Fruit fly (Drosophila melanogaster) whole organism, prepupa: ENCODE results near the gene Cbl.

ENCODE experiments used
- Blimp-1 ChIP-seq: fragments of 200-800 bp; sonication (Bioruptor generic); optimal IDR thresholded peaks from 3 replicates; lab custom pipeline; 2017; ENCODE audit warnings: missing biosample characterization, missing genetic modification characterization, mild to moderate bottlenecking, moderate library complexity, missing genetic modification reagents
- CG10631 ChIP-seq: fragments of 200-800 bp; sonication (Bioruptor generic); optimal IDR thresholded peaks from 2 replicates; lab custom pipeline; 2016; ENCODE audit warnings: missing biosample characterization, missing genetic modification characterization
- CG10669 ChIP-seq: fragments of 200-800 bp; sonication (Bioruptor generic); optimal IDR thresholded peaks from 3 replicates; lab custom pipeline; 2018; ENCODE audit warnings: missing biosample characterization, mild to moderate bottlenecking, missing genetic modification characterization, moderate library complexity
- CG15336 ChIP-seq: fragments of 200-800 bp; sonication (Bioruptor generic); IDR thresholded peaks from 2 replicates; pipeline ENCODE4 v1.3.6; 2022; ENCODE audit warnings: missing biosample characterization, missing genetic modification characterization
- CG1621 ChIP-seq: fragments of 200-800 bp; sonication (Bioruptor generic); optimal IDR thresholded peaks from 3 replicates; lab custom pipeline; 2018; ENCODE audit warnings: missing biosample characterization, mild to moderate bottlenecking, missing genetic modification characterization
- CG31627 ChIP-seq: fragments of 200-800 bp; sonication (Bioruptor generic); optimal IDR thresholded peaks from 3 replicates; lab custom pipeline; 2016; ENCODE audit warnings: missing biosample characterization, missing genetic modification characterization
- CG34406 ChIP-seq: fragments of 200-800 bp; sonication (Bioruptor generic); optimal IDR thresholded peaks from 3 replicates; lab custom pipeline; 2016; ENCODE audit warnings: missing biosample characterization, missing genetic modification characterization
- CG3919 ChIP-seq: fragments of 200-800 bp; sonication (Bioruptor generic); optimal IDR thresholded peaks from 3 replicates; lab custom pipeline; 2016; ENCODE audit warnings: missing biosample characterization, missing genetic modification characterization
- CG4318 ChIP-seq: fragments of 200-800 bp; sonication (Bioruptor generic); optimal IDR thresholded peaks from 3 replicates; lab custom pipeline; 2017; ENCODE audit warnings: missing biosample characterization, mild to moderate bottlenecking, missing genetic modification characterization
- CG6276 ChIP-seq: fragments of 200-800 bp; sonication (Bioruptor generic); optimal IDR thresholded peaks from 2 replicates; lab custom pipeline; 2017; ENCODE audit warnings: missing biosample characterization, mild to moderate bottlenecking, missing genetic modification characterization
- CG7368 ChIP-seq: fragments of 200-800 bp; sonication (Bioruptor generic); optimal IDR thresholded peaks from 3 replicates; lab custom pipeline; 2016; ENCODE audit warnings: missing biosample characterization, missing genetic modification characterization
- CG8119 ChIP-seq: fragments of 200-800 bp; sonication (Bioruptor generic); IDR thresholded peaks from 3 replicates; pipeline ENCODE4 v1.3.6; 2022; ENCODE audit warnings: missing biosample characterization, missing genetic modification characterization
- CG8319 ChIP-seq: fragments of 200-800 bp; sonication (Bioruptor generic); optimal IDR thresholded peaks from 3 replicates; lab custom pipeline; 2016; ENCODE audit warnings: missing biosample characterization, missing genetic modification characterization
- CG8632 ChIP-seq: fragments of 200-800 bp; sonication (Bioruptor generic); optimal IDR thresholded peaks from 3 replicates; lab custom pipeline; 2016; ENCODE audit warnings: missing biosample characterization, missing genetic modification characterization
- CG9139 ChIP-seq: fragments of 200-800 bp; sonication (Bioruptor generic); optimal IDR thresholded peaks from 3 replicates; lab custom pipeline; 2017; ENCODE audit warnings: missing biosample characterization, mild to moderate bottlenecking, missing genetic modification characterization
- Eip75B ChIP-seq: fragments of 200-800 bp; sonication (Bioruptor generic); optimal IDR thresholded peaks from 3 replicates; lab custom pipeline; 2016; ENCODE audit warnings: missing biosample characterization, missing genetic modification characterization
- Eip78C ChIP-seq: fragments of 200-800 bp; sonication (Bioruptor generic); peaks from one replicate; lab custom pipeline; 2016; ENCODE audit warnings: missing biosample characterization, missing genetic modification characterization
- Eip93F ChIP-seq: fragments of 200-800 bp; sonication (Bioruptor generic); optimal IDR thresholded peaks from 2 replicates; lab custom pipeline; 2016; ENCODE audit warnings: missing biosample characterization, mild to moderate bottlenecking, missing genetic modification characterization
- Gug ChIP-seq: fragments of 200-800 bp; sonication (Bioruptor generic); IDR thresholded peaks from 2 replicates; pipeline ENCODE4 v1.3.6; 2022; ENCODE audit warnings: missing biosample characterization, missing genetic modification characterization
- Hr38 ChIP-seq: sonication (Bioruptor generic); optimal IDR thresholded peaks from 2 replicates; lab custom pipeline; 2016; ENCODE audit warnings: missing biosample characterization, missing genetic modification characterization
- Hr39 ChIP-seq: fragments of 200-800 bp; sonication (Bioruptor generic); optimal IDR thresholded peaks from 2 replicates; lab custom pipeline; 2016; ENCODE audit warnings: missing biosample characterization, missing genetic modification characterization
- Smox ChIP-seq: fragments of 200-800 bp; sonication (Bioruptor generic); optimal IDR thresholded peaks from 3 replicates; lab custom pipeline; 2016; ENCODE audit warnings: missing biosample characterization, missing genetic modification characterization
- Sox102F ChIP-seq: fragments of 200-800 bp; sonication (Bioruptor generic); optimal IDR thresholded peaks from 2 replicates; lab custom pipeline; 2016; ENCODE audit warnings: missing biosample characterization, mild to moderate bottlenecking, missing genetic modification characterization
- Sox15 ChIP-seq: fragments of 200-800 bp; sonication (Bioruptor generic); optimal IDR thresholded peaks from 3 replicates; lab custom pipeline; 2016; ENCODE audit warnings: missing biosample characterization, missing genetic modification characterization
- acj6 ChIP-seq: fragments of 200-800 bp; sonication (Bioruptor generic); optimal IDR thresholded peaks from 3 replicates; lab custom pipeline; 2016; ENCODE audit warnings: missing biosample characterization, missing genetic modification characterization
- cyc ChIP-seq: fragments of 200-800 bp; sonication (Bioruptor generic); optimal IDR thresholded peaks from 3 replicates; lab custom pipeline; 2016; ENCODE audit warnings: missing biosample characterization, missing genetic modification characterization
- dac ChIP-seq: fragments of 200-800 bp; sonication (Bioruptor generic); optimal IDR thresholded peaks from 2 replicates; lab custom pipeline; 2017; ENCODE audit warnings: missing biosample characterization, mild to moderate bottlenecking, missing genetic modification characterization
- eg ChIP-seq: fragments of 200-800 bp; sonication (Bioruptor generic); IDR thresholded peaks from 3 replicates; pipeline ENCODE4 v1.3.6; 2022; ENCODE audit warnings: missing biosample characterization, missing genetic modification characterization
- esn ChIP-seq: fragments of 200-800 bp; sonication (Bioruptor generic); optimal IDR thresholded peaks from 2 replicates; lab custom pipeline; 2016; ENCODE audit warnings: missing biosample characterization, mild to moderate bottlenecking, missing genetic modification characterization, moderate library complexity
- fd59A ChIP-seq: fragments of 200-800 bp; sonication (Bioruptor generic); optimal IDR thresholded peaks from 2 replicates; lab custom pipeline; 2017; ENCODE audit warnings: missing biosample characterization, mild to moderate bottlenecking, missing genetic modification characterization, missing genetic modification reagents
- fd85E ChIP-seq: fragments of 200-800 bp; sonication (Bioruptor generic); optimal IDR thresholded peaks from 3 replicates; lab custom pipeline; 2016; ENCODE audit warnings: missing biosample characterization, missing genetic modification characterization
- lz ChIP-seq: fragments of 200-800 bp; sonication (Bioruptor generic); optimal IDR thresholded peaks from 3 replicates; lab custom pipeline; 2016; ENCODE audit warnings: missing biosample characterization, missing genetic modification characterization
- net ChIP-seq: fragments of 200-800 bp; sonication (Bioruptor generic); optimal IDR thresholded peaks from 3 replicates; lab custom pipeline; 2016; ENCODE audit warnings: missing biosample characterization, missing genetic modification characterization
- pdm3 ChIP-seq: fragments of 200-800 bp; sonication (Bioruptor generic); optimal IDR thresholded peaks from 3 replicates; lab custom pipeline; 2016; ENCODE audit warnings: missing biosample characterization, missing genetic modification characterization
- spab ChIP-seq: fragments of 200-800 bp; sonication (Bioruptor generic); optimal IDR thresholded peaks from 2 replicates; lab custom pipeline; 2017; ENCODE audit warnings: missing biosample characterization, mild to moderate bottlenecking, missing genetic modification characterization, missing genetic modification reagents
- svp ChIP-seq: fragments of 200-800 bp; sonication (Bioruptor generic); peaks from one replicate; lab custom pipeline; 2016; ENCODE audit warnings: missing biosample characterization, missing genetic modification characterization
- topi ChIP-seq: fragments of 200-800 bp; sonication (Bioruptor generic); optimal IDR thresholded peaks from 3 replicates; lab custom pipeline; 2016; ENCODE audit warnings: missing biosample characterization, missing genetic modification characterization
- vri ChIP-seq: fragments of 200-800 bp; sonication (Bioruptor generic); optimal IDR thresholded peaks from 3 replicates; lab custom pipeline; 2016; ENCODE audit warnings: missing biosample characterization, mild to moderate bottlenecking, missing genetic modification characterization

The Cbl gene

dm6 chr3L:8455015-8455908 lies 30.5 kb downstream of the Cbl start (continued):
- TF ChIP-seq CG8119 (GFP tag; lab: Robert Waterston, UW) (peak; percentile 98), net (peak; percentile 95), Eip78C (GFP tag; lab: Kevin White, UChicago) (peak; percentile 99), fd85E (GFP tag; lab: Kevin White, UChicago) (peak; percentile 84), CG15336 (GFP tag; lab: Robert Waterston, UW) (peak; percentile 94), CG4318 (GFP tag; lab: Kevin White, UChicago) (peak; percentile 94), CG8632 (GFP tag; lab: Kevin White, UChicago) (peak; percentile 95), CG6276 (GFP tag; lab: Kevin White, UChicago) (peak; percentile 97), CG3919 (peak; percentile 98), Hr38 (no peak), Blimp-1 (GFP tag; lab: Kevin White, UChicago) (peak; percentile 85), Sox102F (GFP tag; lab: Kevin White, UChicago) (peak; percentile 93), esn (peak; percentile 96), Eip93F (peak; percentile 92), lz (peak; percentile 93), Gug (peak; percentile 97), Smox (peak; percentile 91), fd59A (GFP tag; lab: Kevin White, UChicago) (peak; percentile 89), CG7368 (GFP tag; lab: Kevin White, UChicago) (peak; percentile 86), Hr39 (GFP tag; lab: Kevin White, UChicago) (peak; percentile 86), Sox15 (GFP tag; lab: Kevin White, UChicago) (peak; percentile 82), topi (peak; percentile 94), CG34406 (GFP tag; lab: Kevin White, UChicago) (peak; percentile 95), Eip75B (GFP tag; lab: Kevin White, UChicago) (peak; percentile 96), spab (GFP tag; lab: Kevin White, UChicago) (peak; percentile 96), pdm3 (GFP tag; lab: Kevin White, UChicago) (peak; percentile 91), dac (peak; percentile 75), CG1621 (tag; lab: Kevin White, UChicago) (peak; percentile 81), acj6 (GFP tag; lab: Kevin White, UChicago) (peak; percentile 95), CG8319 (GFP tag; lab: Kevin White, UChicago) (peak; percentile 92), vri (peak; percentile 86), CG31627 (GFP tag; lab: Kevin White, UChicago) (peak; percentile 89), CG10631 (peak; percentile 95), CG9139 (GFP tag; lab: Kevin White, UChicago) (peak; percentile 88), cyc (GFP tag; lab: Kevin White, UChicago) (peak; percentile 90), eg (GFP tag; lab: Robert Waterston, UW) (peak; percentile 86)

dm6 chr3L:8456472-8457049 lies 31.8 kb downstream of the Cbl start:
- TF ChIP-seq CG10669 (no peak), svp (peak; percentile 8)
